Fruit fly (Drosophila melanogaster): Measurements from ENCODE around the gene foi.

foi gene

DNA sequence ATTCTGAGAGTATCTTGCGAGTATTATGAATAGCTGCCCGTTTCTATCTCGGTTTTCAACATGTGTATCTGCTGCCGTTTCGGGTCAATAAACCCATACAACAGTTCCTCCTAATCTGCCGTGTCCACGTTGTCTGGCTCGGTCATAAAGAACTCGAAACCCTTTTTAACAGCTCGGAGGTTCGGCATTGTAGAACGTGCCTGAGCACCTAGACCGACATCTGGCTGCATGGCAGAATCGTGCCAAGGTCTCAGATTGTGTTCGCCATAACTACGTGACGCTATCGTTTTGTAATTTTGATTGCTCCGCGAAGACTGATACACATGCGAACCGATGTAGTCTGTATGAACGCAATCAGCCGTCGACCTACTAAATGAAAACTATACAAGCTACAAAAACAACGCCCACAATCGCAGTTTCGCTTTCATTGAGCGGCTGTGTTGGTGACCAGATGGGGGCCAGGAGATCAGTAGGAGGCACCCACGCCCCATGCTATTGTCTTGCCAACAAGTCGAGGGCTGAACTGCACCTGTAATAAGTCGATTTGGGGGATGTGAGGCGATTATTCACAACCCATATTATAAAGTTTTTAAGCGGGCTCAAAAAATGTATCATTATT is 29.1 kb downstream of the foi start:
- TF ChIP-seq CG17801 (GFP tag; optimal IDR thresholded peaks at IDR 0.05; ENCODE audit: partially characterized antibody): no peak

DNA sequence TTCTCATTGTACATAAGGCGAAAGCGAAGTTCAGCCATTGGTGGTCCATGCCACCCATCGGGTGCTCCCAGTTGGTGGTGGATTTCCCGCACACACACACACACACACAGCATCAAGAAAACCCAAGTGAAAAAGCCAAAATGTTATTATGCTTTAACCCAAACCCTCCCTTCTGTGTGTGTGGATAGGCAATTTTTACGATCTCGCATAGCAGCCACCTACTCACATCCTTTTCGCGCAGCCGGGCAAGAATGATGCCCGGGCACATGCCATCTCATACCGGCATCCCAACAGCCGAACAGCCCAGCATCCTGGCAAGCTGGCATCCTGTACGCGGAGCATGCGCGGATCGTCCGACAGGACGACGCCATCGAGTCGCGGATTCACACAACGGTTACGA is 32.0 kb downstream of the foi start:
- no peak for TF ChIP-seq CG17801 (GFP tag; optimal IDR thresholded peaks at IDR 0.05; ENCODE audit: partially characterized antibody)

DNA sequence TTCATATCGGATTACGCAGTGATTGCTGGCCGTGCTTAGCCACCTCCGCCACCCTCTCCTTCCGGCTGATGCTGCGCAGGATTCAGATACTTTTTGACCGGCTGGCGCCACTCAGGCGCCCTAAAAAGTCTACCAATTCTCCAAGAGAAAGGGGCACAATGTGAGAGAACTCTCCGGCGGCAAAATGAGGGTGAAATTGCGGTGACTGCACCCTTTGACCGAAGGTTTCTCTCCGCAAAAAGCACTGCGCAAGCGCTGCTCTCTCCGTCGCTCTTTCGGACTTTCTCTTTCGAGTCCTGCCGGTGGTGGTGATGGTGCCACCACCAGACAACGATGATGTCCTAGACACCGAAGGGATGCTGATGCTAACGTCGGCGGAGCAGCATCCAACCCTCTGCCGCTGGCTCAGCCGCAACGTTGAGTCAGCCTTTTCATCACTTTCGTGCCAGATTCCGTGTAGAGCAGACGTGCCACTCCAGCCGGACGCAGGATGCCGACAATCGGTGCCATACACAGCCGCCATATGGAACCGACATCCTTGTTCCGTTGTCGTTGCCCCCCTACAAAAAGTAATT is 34.8 kb downstream of the foi start:
- no peak for TF ChIP-seq CG17801 (GFP tag; optimal IDR thresholded peaks at IDR 0.05; ENCODE audit: partially characterized antibody)

dm6 chr3L:8560637-8561036 is 35.6 kb downstream of the foi start:
- TF ChIP-seq CG17801 (GFP tag; optimal IDR thresholded peaks at IDR 0.05; ENCODE audit: partially characterized antibody): no peak

DNA sequence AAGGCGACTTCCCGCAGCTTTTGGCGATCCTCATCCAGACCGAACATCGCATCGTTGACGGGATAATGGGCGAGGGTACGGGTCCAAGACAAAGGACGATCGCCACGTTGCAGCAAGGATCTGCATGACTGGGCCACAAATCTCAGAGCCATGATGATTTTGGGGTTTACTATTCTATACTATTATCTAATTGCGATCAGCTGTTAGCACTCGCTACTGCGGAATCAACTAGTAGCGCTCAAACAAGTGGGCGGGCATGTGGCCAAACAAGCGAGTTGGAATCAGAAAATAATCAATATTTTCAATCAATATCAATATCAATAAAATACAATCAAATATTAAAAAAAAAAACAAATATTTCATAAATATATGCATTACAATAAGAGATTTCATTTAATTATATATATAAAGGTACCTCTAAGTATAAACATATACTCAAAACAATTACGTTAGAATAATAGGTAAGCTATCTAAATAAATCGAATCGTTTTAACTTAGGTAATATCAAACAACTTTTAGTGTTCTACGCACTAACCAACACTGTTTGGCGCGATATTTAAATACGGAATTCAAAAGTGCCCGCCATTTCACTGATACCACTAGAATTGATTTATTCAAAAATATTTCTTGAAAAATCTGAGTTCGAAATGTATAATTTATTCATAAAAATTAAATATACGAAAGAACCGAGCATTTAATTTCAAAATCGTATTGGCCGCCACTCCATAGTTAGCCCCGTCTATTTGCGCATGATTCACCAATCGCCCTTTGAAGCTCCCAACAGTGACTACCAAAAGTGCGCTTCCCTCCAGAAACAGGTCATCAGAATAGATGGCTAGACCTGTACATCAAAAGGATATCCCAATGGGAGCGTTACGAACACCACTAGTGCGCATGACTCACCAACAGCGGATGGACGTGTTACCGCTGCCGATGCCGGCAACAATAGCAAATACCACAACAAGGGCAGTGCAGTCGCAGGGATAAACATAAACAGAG is 51.1 kb downstream of the foi start, which contains the start of the genes CG6638 and CG43078:
Gene CG6638, minus strand, starts transcription at position 235 of the 999 bp plus-strand sequence.
Gene CG43078, plus strand, starts transcription at position 965 of the 999 bp plus-strand sequence.
- no peak for TF ChIP-seq CG17801 (GFP tag; optimal IDR thresholded peaks at IDR 0.05; ENCODE audit: partially characterized antibody)

DNA sequence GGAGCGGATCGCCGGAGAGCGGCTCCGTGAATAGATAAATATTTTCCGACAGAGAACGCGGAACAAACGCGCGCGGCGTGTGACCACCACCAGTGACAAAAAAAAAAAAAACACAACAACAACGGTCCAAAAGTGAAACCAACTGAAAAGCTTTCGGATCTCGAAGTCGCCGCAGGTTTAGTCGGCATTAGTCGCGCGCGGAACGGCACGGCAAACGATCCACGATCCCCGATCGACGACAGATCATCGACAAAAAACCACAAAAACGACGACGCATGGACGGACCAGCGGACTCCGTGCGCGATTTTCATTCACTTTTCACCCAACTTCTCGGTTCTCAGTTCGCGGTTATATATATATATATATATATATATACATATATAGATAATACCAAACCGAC is 53.4 kb downstream of the foi start:
- no peak for TF ChIP-seq CG17801 (GFP tag; optimal IDR thresholded peaks at IDR 0.05; ENCODE audit: partially characterized antibody)

dm6 chr3L:8579513-8579912 is 54.5 kb downstream of the foi start:
- no peak for TF ChIP-seq CG17801 (GFP tag; optimal IDR thresholded peaks at IDR 0.05; ENCODE audit: partially characterized antibody)

DNA sequence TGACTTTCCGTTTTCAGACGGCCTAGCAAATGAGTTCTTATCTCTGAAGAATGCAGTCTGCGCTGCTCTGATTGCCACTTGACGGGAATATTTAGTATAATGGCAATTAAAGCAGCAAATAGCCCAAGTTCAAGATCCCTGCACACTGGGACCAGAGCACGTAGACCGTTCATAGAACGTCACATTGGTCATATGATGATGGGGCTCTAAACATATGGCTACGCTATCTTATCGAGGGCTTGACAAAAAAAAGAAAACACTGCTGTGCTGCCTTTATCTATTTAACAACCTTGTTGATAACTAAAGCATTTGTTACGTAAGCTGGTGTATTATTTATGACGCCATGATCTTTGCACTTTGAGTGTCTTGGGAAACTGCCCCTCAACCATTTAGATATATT is 55.7 kb downstream of the foi start:
- no peak for TF ChIP-seq CG17801 (GFP tag; optimal IDR thresholded peaks at IDR 0.05; ENCODE audit: partially characterized antibody)

dm6 chr3L:8582105-8582707 is 57.2 kb downstream of the foi start:
- no peak for TF ChIP-seq CG17801 (GFP tag; optimal IDR thresholded peaks at IDR 0.05; ENCODE audit: partially characterized antibody)

dm6 chr3L:8584086-8584485 is 59.0 kb downstream of the foi start:
- no peak for TF ChIP-seq CG17801 (GFP tag; optimal IDR thresholded peaks at IDR 0.05; ENCODE audit: partially characterized antibody)
